Fruit fly (Drosophila melanogaster): ENCODE data around the gene rsh.

rsh gene

DNA sequence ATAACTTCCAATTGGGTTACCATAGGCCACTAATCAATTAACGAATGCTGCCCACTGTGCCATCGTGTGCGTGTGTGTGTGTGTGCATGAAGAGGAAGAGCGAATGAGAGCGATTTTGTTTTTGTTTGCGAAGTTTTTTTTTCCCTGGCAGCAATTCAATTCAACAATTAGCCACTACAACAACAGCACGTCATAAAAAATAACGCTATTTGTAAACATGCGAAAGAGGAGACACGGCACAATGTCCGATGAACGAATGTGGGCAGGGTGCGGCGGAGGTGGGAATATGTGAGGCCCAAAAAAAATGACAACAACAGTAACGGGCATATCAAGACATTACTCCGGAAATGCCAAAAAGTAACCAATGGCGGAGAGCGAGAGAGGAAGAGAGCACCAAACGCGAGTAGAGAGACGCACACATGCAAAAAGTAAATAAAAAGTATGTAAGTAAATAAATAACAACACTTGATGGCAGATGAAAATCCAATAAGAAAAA is 99.0 kb downstream of the rsh start (continued):
- TF ChIP-seq schlank (tag; optimal IDR thresholded peaks at IDR 0.05) = peak; percentile 8
- TF ChIP-seq CG30431 (GFP tag; optimal IDR thresholded peaks at IDR 0.05) = no peak
- TF ChIP-seq NfI (GFP tag; optimal IDR thresholded peaks at IDR 0.05) = peak; percentile 11
- no peak for TF ChIP-seq Hr3 (GFP tag; optimal IDR thresholded peaks at IDR 0.05)
- no peak for TF ChIP-seq onecut (GFP tag; IDR thresholded peaks at IDR 0.05)
- TF ChIP-seq CG6765 (GFP tag; optimal IDR thresholded peaks at IDR 0.05) = peak; percentile 33
- peak; percentile 55 for TF ChIP-seq exex (tag; optimal IDR thresholded peaks at IDR 0.05)
- TF ChIP-seq crol (GFP tag; IDR thresholded peaks at IDR 0.05) = peak; percentile 70
- peak; percentile 47; the same call in 1 of the 2 replicates for TF ChIP-seq slbo (GFP tag; IDR thresholded peaks at IDR 0.05)
- no peak for TF ChIP-seq CG13424 (tag; optimal IDR thresholded peaks at IDR 0.05)
- TF ChIP-seq insv (GFP tag; optimal IDR thresholded peaks at IDR 0.05) = peak in 1 of 2 experiments; percentile 7
- TF ChIP-seq CG31224 (GFP tag; IDR thresholded peaks at IDR 0.05) = no peak
- no peak for TF ChIP-seq CG16863 (GFP tag; optimal IDR thresholded peaks at IDR 0.05)
- peak; percentile 2 for TF ChIP-seq lbe (GFP tag; optimal IDR thresholded peaks at IDR 0.05)
- 0 out of 3 replicates have a peak, but pooled peaks have one; percentile 20 for TF ChIP-seq Dbx (GFP tag; IDR thresholded peaks at IDR 0.05)
- no peak for TF ChIP-seq ap (GFP tag; IDR thresholded peaks at IDR 0.05)
- TF ChIP-seq CG15514 (GFP tag; optimal IDR thresholded peaks at IDR 0.05) = peak; percentile 29
- peak; percentile 51 for TF ChIP-seq gro (GFP tag; optimal IDR thresholded peaks at IDR 0.05)
- TF ChIP-seq cwo (GFP tag; optimal IDR thresholded peaks at IDR 0.05) = peak; percentile 26
- TF ChIP-seq chm (GFP tag; IDR thresholded peaks at IDR 0.05) = no peak
- TF ChIP-seq Nf-YC (tag; optimal IDR thresholded peaks at IDR 0.05) = peak; percentile 74
- TF ChIP-seq Nf-YA (GFP tag; IDR thresholded peaks at IDR 0.05) = 0 out of 2 replicates have a peak, but pooled peaks have one; percentile 9
- TF ChIP-seq CG42726 (GFP tag; IDR thresholded peaks at IDR 0.05; ENCODE audit: partially characterized antibody) = no peak
- TF ChIP-seq sqz (GFP tag; optimal IDR thresholded peaks at IDR 0.05) = peak; percentile 93
- peak; percentile 24 for TF ChIP-seq Fer1 (GFP tag; optimal IDR thresholded peaks at IDR 0.05)
- TF ChIP-seq HmgZ (tag; optimal IDR thresholded peaks at IDR 0.05) = peak; percentile 50
- TF ChIP-seq cg (GFP tag; optimal IDR thresholded peaks at IDR 0.05) = peak; percentile 50
- TF ChIP-seq CG13287 (GFP tag; IDR thresholded peaks at IDR 0.05; ENCODE audit: partially characterized antibody) = 0 out of 2 replicates have a peak, but pooled peaks have one; percentile 9
- TF ChIP-seq sug (tag; optimal IDR thresholded peaks at IDR 0.05) = peak; percentile 13
- peak; percentile 45 for TF ChIP-seq CG2120 (GFP tag; optimal IDR thresholded peaks at IDR 0.05)
- TF ChIP-seq CG13296 (GFP tag; optimal IDR thresholded peaks at IDR 0.05) = peak; percentile 28
- TF ChIP-seq croc (GFP tag; conservative IDR thresholded peaks at IDR 0.05) = no peak
- TF ChIP-seq chinmo (GFP tag; IDR thresholded peaks at IDR 0.05; ENCODE audit: partially characterized antibody) = peak; percentile 81; the same call in 2 of the 4 replicates
- no peak for TF ChIP-seq CG9437 (GFP tag; optimal IDR thresholded peaks at IDR 0.05)
- TF ChIP-seq Rfx (GFP tag; IDR thresholded peaks at IDR 0.05) = no peak
- TF ChIP-seq psq (GFP tag; optimal IDR thresholded peaks at IDR 0.05) = peak; percentile 68
- peak; percentile 14 for TF ChIP-seq CG18599 (GFP tag; optimal IDR thresholded peaks at IDR 0.05)

DNA sequence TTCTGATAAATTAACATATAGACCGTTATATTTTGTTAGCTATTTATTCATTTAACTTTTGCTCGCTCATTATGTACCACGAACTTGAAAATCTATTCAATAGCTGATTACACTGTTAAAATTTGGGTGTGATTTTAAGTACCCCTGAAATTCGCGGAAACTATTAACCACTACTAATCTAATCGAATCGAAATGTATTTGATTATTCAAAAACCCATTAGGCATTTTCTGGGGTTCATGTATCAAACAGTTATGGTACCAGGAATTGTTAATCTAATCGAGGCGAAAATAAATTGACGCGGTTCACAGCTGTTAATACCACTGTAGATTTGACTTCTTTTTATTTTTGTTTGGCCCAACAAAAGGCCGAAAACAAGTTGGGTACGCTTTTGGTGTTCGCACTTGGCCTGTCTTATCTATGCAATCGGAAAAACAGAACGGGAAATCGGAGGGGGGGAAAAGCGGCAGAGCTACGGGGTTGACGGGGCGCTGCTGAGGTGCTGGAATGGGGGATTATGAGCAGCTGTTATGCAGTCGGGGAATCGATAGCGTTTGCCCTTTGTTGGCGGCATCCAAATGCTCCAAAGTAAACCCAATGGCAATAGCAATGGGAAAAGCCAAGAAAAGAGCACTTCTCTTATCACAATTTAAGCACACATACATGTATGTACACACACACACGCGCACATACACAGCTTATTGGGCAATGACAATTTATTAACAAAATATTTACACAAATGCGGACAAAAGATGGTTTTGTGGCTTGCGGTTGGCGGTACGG is 99.8 kb downstream of the rsh start:
- no peak for TF ChIP-seq knrl (GFP tag; IDR thresholded peaks at IDR 0.05; ENCODE audit: partially characterized antibody)
- no peak for TF ChIP-seq CG10147 (GFP tag; optimal IDR thresholded peaks at IDR 0.05)
- no peak for TF ChIP-seq CG12299 (tag; optimal IDR thresholded peaks at IDR 0.05)
- TF ChIP-seq tgo (GFP tag; IDR thresholded peaks at IDR 0.05) = no peak
- TF ChIP-seq CG17186 (GFP tag; optimal IDR thresholded peaks at IDR 0.05) = peak; percentile 3
- peak; percentile 54 for TF ChIP-seq NfI (GFP tag; optimal IDR thresholded peaks at IDR 0.05)
- TF ChIP-seq CG17802 (tag; optimal IDR thresholded peaks at IDR 0.05) = no peak
- peak; percentile 32 for TF ChIP-seq ind (GFP tag; optimal IDR thresholded peaks at IDR 0.05)
- peak; percentile 24 for TF ChIP-seq CG4707 (GFP tag; optimal IDR thresholded peaks at IDR 0.05)
- peak; percentile 15 for TF ChIP-seq CG12236 (GFP tag; optimal IDR thresholded peaks at IDR 0.05)
- TF ChIP-seq CG3838 (GFP tag; optimal IDR thresholded peaks at IDR 0.05) = no peak
- TF ChIP-seq CG8944 (GFP tag; optimal IDR thresholded peaks at IDR 0.05) = no peak
- 0 out of 3 replicates have a peak, but pooled peaks have one; percentile 59 for TF ChIP-seq ci (GFP tag; IDR thresholded peaks at IDR 0.05)
- TF ChIP-seq onecut (GFP tag; IDR thresholded peaks at IDR 0.05) = peak; percentile 62
- TF ChIP-seq Sry-δ (GFP tag; optimal IDR thresholded peaks at IDR 0.05) = no peak
